Fruit fly (Drosophila melanogaster): Measurements from ENCODE around the gene CG14443.

- TF ChIP-seq grn (GFP tag; optimal IDR thresholded peaks at IDR 0.05): no peak
- TF ChIP-seq CG3065 (GFP tag; optimal IDR thresholded peaks at IDR 0.05): no peak
- TF ChIP-seq CG2202 (tag; optimal IDR thresholded peaks at IDR 0.05): no peak
- TF ChIP-seq CG11456 (GFP tag; IDR thresholded peaks at IDR 0.05): no peak
- TF ChIP-seq CG5953 (GFP tag; IDR thresholded peaks at IDR 0.05): no peak
- TF ChIP-seq h (optimal IDR thresholded peaks at IDR 0.05): no peak
- TF ChIP-seq so (GFP tag; IDR thresholded peaks at IDR 0.05): no peak
- no peak for TF ChIP-seq ftz-f1 (GFP tag; optimal IDR thresholded peaks at IDR 0.05)
- no peak for TF ChIP-seq CG31388 (GFP tag; optimal IDR thresholded peaks at IDR 0.05)
- TF ChIP-seq CG3995 (GFP tag; optimal IDR thresholded peaks at IDR 0.05): no peak
- TF ChIP-seq CG6683 (GFP tag; optimal IDR thresholded peaks at IDR 0.05): no peak
- TF ChIP-seq lmd (GFP tag; IDR thresholded peaks at IDR 0.05): no peak
Measured at dm6 chrX:6588990-6589389, 44.8 kb upstream of the CG14443 start, which contains the start of gene CG17717.

Data from whole organism, embryonic.